Fruit fly (Drosophila melanogaster) whole organism, embryonic: ENCODE measurements around the gene CG31638.

Experiments
- Adf1 ChIP-seq: fragments of 200-800 bp; sonication (Bioruptor generic); IDR thresholded peaks from 2 replicates; pipeline ENCODE4 v1.3.6; 2022; ENCODE audit warnings: missing biosample characterization, missing genetic modification characterization
- CG16815 ChIP-seq: fragments of 200-800 bp; sonication (Bioruptor generic); optimal IDR thresholded peaks from 3 replicates; lab custom pipeline; 2017; ENCODE audit warnings: missing biosample characterization, mild to moderate bottlenecking, missing genetic modification characterization
- CG17361 ChIP-seq: fragments of 200-800 bp; sonication (Bioruptor generic); IDR thresholded peaks from 3 replicates; pipeline ENCODE4 v1.3.6; 2022; ENCODE audit warnings: missing biosample characterization, missing genetic modification characterization
- CkIIα-i1 ChIP-seq: fragments of 200-800 bp; sonication (Bioruptor generic); IDR thresholded peaks from 2 replicates; pipeline ENCODE4 v1.3.6; 2022; ENCODE audit warnings: missing biosample characterization, missing genetic modification characterization
- Dll ChIP-seq: fragments of 200-800 bp; sonication (Bioruptor generic); IDR thresholded peaks from 4 replicates; pipeline ENCODE4 v1.3.6; 2022; ENCODE audit warnings: missing biosample characterization, missing genetic modification characterization; ENCODE audit not compliant: partially characterized antibody
- E2f1 ChIP-seq: fragments of 200-800 bp; sonication (Bioruptor generic); IDR thresholded peaks from 2 replicates; pipeline ENCODE4 v1.3.6; 2022; ENCODE audit warnings: missing biosample characterization, missing genetic modification characterization
- Fer2 ChIP-seq: fragments of 200-800 bp; sonication (Bioruptor generic); optimal IDR thresholded peaks from 2 replicates; lab custom pipeline; 2018; ENCODE audit warnings: missing biosample characterization, mild to moderate bottlenecking, missing genetic modification characterization, moderate library complexity
- H2.0 ChIP-seq: fragments of 200-800 bp; sonication (Bioruptor generic); IDR thresholded peaks from 2 replicates; pipeline ENCODE4 v1.3.6; 2022; ENCODE audit warnings: missing biosample characterization, missing genetic modification characterization
- jumu ChIP-seq: fragments of 200-800 bp; sonication (Bioruptor generic); optimal IDR thresholded peaks from 3 replicates; lab custom pipeline; 2016; ENCODE audit warnings: missing biosample characterization, missing genetic modification characterization
- otp ChIP-seq: fragments of 200-800 bp; sonication (Bioruptor generic); IDR thresholded peaks from 3 replicates; pipeline ENCODE4, ENCODE4 v1.3.6; 2022; ENCODE audit warnings: missing biosample characterization, missing genetic modification characterization

DNA sequence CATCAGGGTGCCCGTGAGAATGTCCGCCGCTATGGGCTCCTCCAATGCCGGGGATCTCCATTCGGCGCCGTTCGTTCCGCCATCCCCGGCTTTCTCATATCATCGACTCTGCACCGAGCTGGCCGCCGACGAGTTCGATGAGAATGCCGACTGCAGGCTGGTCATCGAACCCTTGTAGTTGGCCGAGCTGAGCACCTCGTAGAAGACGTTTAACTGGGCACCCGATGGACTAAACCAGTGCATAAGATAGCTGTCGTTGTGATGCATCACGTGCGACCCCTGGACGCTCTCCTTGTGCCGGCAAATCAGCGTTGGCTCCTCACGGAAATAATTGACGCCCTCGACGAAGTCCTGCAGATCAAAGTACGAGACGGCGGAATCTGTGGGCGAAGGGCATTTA lies 41.1 kb upstream of the CG31638 start:
- TF ChIP-seq E2f1 (no peak), Fer2 (tag; lab: Kevin White, UChicago) (no peak), CkIIα-i1 (GFP tag; lab: Robert Waterston, UW) (no peak), jumu (GFP tag; lab: Kevin White, UChicago) (no peak), H2.0 (no peak), otp (no peak), CG17361 (GFP tag; lab: Robert Waterston, UW) (no peak), CG16815 (GFP tag; lab: Kevin White, UChicago) (no peak), Adf1 (no peak), Dll (GFP tag; lab: Robert Waterston, UW) (no peak)
